Fruit fly (Drosophila melanogaster) whole organism, embryonic: ENCODE results near the gene CG10761.

ENCODE experiments used
- ATbp ChIP-seq: fragments of 200-800 bp; sonication (Bioruptor generic); optimal IDR thresholded peaks from 2 replicates; lab custom pipeline; 2017; ENCODE audit warnings: missing biosample characterization, mild to moderate bottlenecking, missing genetic modification characterization, missing genetic modification reagents
- Ada2b ChIP-seq: fragments of 200-800 bp; sonication (Bioruptor generic); IDR thresholded peaks from 2 replicates; pipeline ENCODE4 v1.3.6; 2022; ENCODE audit warnings: missing biosample characterization, missing genetic modification characterization
- Aef1 ChIP-seq: fragments of 200-800 bp; sonication (Bioruptor generic); IDR thresholded peaks from 3 replicates; pipeline ENCODE4 v1.3.6; 2022; ENCODE audit warnings: missing biosample characterization, missing genetic modification characterization
- Antp ChIP-seq: fragments of 200-800 bp; sonication (Bioruptor generic); optimal IDR thresholded peaks from 3 replicates; lab custom pipeline; 2016; ENCODE audit warnings: missing biosample characterization, missing genetic modification characterization
- Atf6 ChIP-seq: fragments of 200-800 bp; sonication (Bioruptor generic); IDR thresholded peaks from 2 replicates; pipeline ENCODE4 v1.3.6; 2022; ENCODE audit warnings: missing biosample characterization, missing genetic modification characterization
- CG10209 ChIP-seq: fragments of 200-800 bp; sonication (Bioruptor generic); optimal IDR thresholded peaks from 3 replicates; lab custom pipeline; 2017; ENCODE audit warnings: missing biosample characterization, mild to moderate bottlenecking, missing genetic modification characterization, missing genetic modification reagents
- CG10979 ChIP-seq: fragments of 200-800 bp; sonication (Bioruptor generic); optimal IDR thresholded peaks from 2 replicates; lab custom pipeline; 2018; ENCODE audit warnings: missing biosample characterization, mild to moderate bottlenecking, missing genetic modification characterization, moderate library complexity
- CG11560 ChIP-seq: fragments of 200-800 bp; sonication (Bioruptor generic); IDR thresholded peaks from 3 replicates; pipeline ENCODE4 v1.3.6; 2022; ENCODE audit warnings: missing biosample characterization, missing genetic modification characterization
- CG13287 ChIP-seq: fragments of 200-800 bp; sonication (Bioruptor generic); IDR thresholded peaks from 2 replicates; pipeline ENCODE4 v1.3.6; 2022; ENCODE audit warnings: missing biosample characterization, missing genetic modification characterization; ENCODE audit not compliant: partially characterized antibody
- CG13894 ChIP-seq: fragments of 200-800 bp; sonication (Bioruptor generic); optimal IDR thresholded peaks from 3 replicates; lab custom pipeline; 2018; ENCODE audit warnings: missing biosample characterization, mild to moderate bottlenecking, missing genetic modification characterization, moderate library complexity
- CG15011 ChIP-seq: fragments of 200-800 bp; sonication (Bioruptor generic); optimal IDR thresholded peaks from 3 replicates; lab custom pipeline; 2018; ENCODE audit warnings: missing biosample characterization, mild to moderate bottlenecking, missing genetic modification characterization
- CG1603 ChIP-seq: fragments of 200-800 bp; sonication (Bioruptor generic); optimal IDR thresholded peaks from 2 replicates; lab custom pipeline; 2019; ENCODE audit warnings: missing biosample characterization, mild to moderate bottlenecking, missing genetic modification characterization, moderate library complexity
- CG17359 ChIP-seq: fragments of 200-800 bp; sonication (Bioruptor generic); optimal IDR thresholded peaks from 3 replicates; lab custom pipeline; 2018; ENCODE audit warnings: missing biosample characterization, mild to moderate bottlenecking, missing genetic modification characterization, moderate library complexity
- CG18011 ChIP-seq: fragments of 200-800 bp; sonication (Bioruptor generic); optimal IDR thresholded peaks from 2 replicates; lab custom pipeline; 2017; ENCODE audit warnings: missing biosample characterization, missing genetic modification characterization, mild to moderate bottlenecking, moderate library complexity, missing genotype
- CG18476 ChIP-seq: fragments of 200-800 bp; sonication (Bioruptor generic); optimal IDR thresholded peaks from 2 replicates; lab custom pipeline; 2016; ENCODE audit warnings: missing biosample characterization, mild to moderate bottlenecking, missing genetic modification characterization
- CG2202 ChIP-seq: fragments of 200-800 bp; sonication (Bioruptor generic); optimal IDR thresholded peaks from 2 replicates; lab custom pipeline; 2018; ENCODE audit warnings: missing biosample characterization, mild to moderate bottlenecking, missing genetic modification characterization
- CG3163 ChIP-seq: fragments of 200-800 bp; sonication (Bioruptor generic); optimal IDR thresholded peaks from 3 replicates; lab custom pipeline; 2016; ENCODE audit warnings: missing biosample characterization, missing genetic modification characterization
- CG4360 ChIP-seq: fragments of 200-800 bp; sonication (Bioruptor generic); IDR thresholded peaks from 2 replicates; pipeline ENCODE4 v1.3.6; 2022; ENCODE audit warnings: missing biosample characterization, missing genetic modification characterization
- CG5245 ChIP-seq: fragments of 200-800 bp; sonication (Bioruptor generic); optimal IDR thresholded peaks from 3 replicates; lab custom pipeline; 2016; ENCODE audit warnings: missing biosample characterization, missing genetic modification characterization
- CG6689 ChIP-seq: fragments of 200-800 bp; sonication (Bioruptor generic); IDR thresholded peaks from 2 replicates; pipeline ENCODE4 v1.3.6; 2022; ENCODE audit warnings: missing biosample characterization, missing genetic modification characterization
- CG7839 ChIP-seq: fragments of 200-800 bp; sonication (Bioruptor generic); optimal IDR thresholded peaks from 3 replicates; lab custom pipeline; 2018; ENCODE audit warnings: missing biosample characterization, mild to moderate bottlenecking, missing genetic modification characterization, moderate library complexity
- D ChIP-seq, 2 experiments: fragments of 200-800 bp in 1 of 2; fragments of >200 bp in 1 of 2; sonication (Bioruptor generic) in 1 of 2; optimal IDR thresholded peaks; 2 replicates in 1 of 2; 3 replicates in 1 of 2; lab custom pipeline; 2017; ENCODE audit warnings: mild to moderate bottlenecking in 1 of 2, missing biosample characterization in 1 of 2, missing genetic modification characterization in 1 of 2, missing genetic modification reagents in 1 of 2
- D19A ChIP-seq: fragments of 200-800 bp; optimal IDR thresholded peaks from 3 replicates; lab custom pipeline; 2019; ENCODE audit warnings: missing biosample characterization, mild to moderate bottlenecking, missing genetic modification characterization, moderate library complexity
- Dip3 ChIP-seq: fragments of 200-800 bp; sonication (Bioruptor generic); optimal IDR thresholded peaks from 3 replicates; lab custom pipeline; 2016; ENCODE audit warnings: missing biosample characterization, missing genetic modification characterization
- Dp ChIP-seq: fragments of 200-800 bp; sonication (Bioruptor generic); optimal IDR thresholded peaks from 2 replicates; lab custom pipeline; 2018; ENCODE audit warnings: missing biosample characterization, mild to moderate bottlenecking, missing genetic modification characterization, moderate library complexity
- Drgx ChIP-seq: fragments of 200-800 bp; sonication (Bioruptor generic); IDR thresholded peaks from 2 replicates; pipeline ENCODE4 v1.3.6; 2022; ENCODE audit warnings: missing biosample characterization, missing genetic modification characterization
- ERR ChIP-seq: fragments of 200-800 bp; sonication (Bioruptor generic); optimal IDR thresholded peaks from 2 replicates; lab custom pipeline; 2016; ENCODE audit warnings: missing biosample characterization, missing genetic modification characterization
- Ets97D ChIP-seq: fragments of 200-800 bp; sonication (Bioruptor generic); optimal IDR thresholded peaks from 3 replicates; lab custom pipeline; 2016; ENCODE audit warnings: missing biosample characterization, missing genetic modification characterization
- Fer1 ChIP-seq: fragments of 200-800 bp; sonication (Bioruptor generic); optimal IDR thresholded peaks from 2 replicates; lab custom pipeline; 2017; ENCODE audit warnings: missing biosample characterization, mild to moderate bottlenecking, missing genetic modification characterization
- HLH4C ChIP-seq: fragments of 200-800 bp; sonication (Bioruptor generic); IDR thresholded peaks from 3 replicates; pipeline ENCODE4 v1.3.6; 2022; ENCODE audit warnings: missing biosample characterization, missing genetic modification characterization; ENCODE audit not compliant: partially characterized antibody
- Jarid2 ChIP-seq: fragments of 200-800 bp; sonication (Bioruptor generic); optimal IDR thresholded peaks from 3 replicates; lab custom pipeline; 2017; ENCODE audit warnings: mild to moderate bottlenecking, missing biosample characterization, missing genetic modification reagents, missing genetic modification characterization
- MESR4 ChIP-seq: fragments of 200-800 bp; sonication (Bioruptor generic); optimal IDR thresholded peaks from 2 replicates; lab custom pipeline; 2018; ENCODE audit warnings: missing biosample characterization, mild to moderate bottlenecking, missing genetic modification characterization, moderate library complexity
- NC2α ChIP-seq: fragments of 200-800 bp; sonication (Bioruptor generic); optimal IDR thresholded peaks from 2 replicates; lab custom pipeline; 2016; ENCODE audit warnings: missing biosample characterization, missing genetic modification characterization
- Ssrp ChIP-seq: fragments of 200-800 bp; sonication (Bioruptor generic); optimal IDR thresholded peaks from 2 replicates; lab custom pipeline; 2018; ENCODE audit warnings: missing biosample characterization, mild to moderate bottlenecking, missing genetic modification characterization, moderate library complexity
- Xbp1 ChIP-seq: fragments of 200-800 bp; sonication (Bioruptor generic); optimal IDR thresholded peaks from 3 replicates; lab custom pipeline; 2016; ENCODE audit warnings: missing biosample characterization, mild to moderate bottlenecking, missing genetic modification characterization
- crol ChIP-seq: fragments of 200-800 bp; sonication (Bioruptor generic); IDR thresholded peaks from 2 replicates; pipeline ENCODE4 v1.3.6; 2022; ENCODE audit warnings: missing biosample characterization, missing genetic modification characterization
- dan ChIP-seq: fragments of 200-800 bp; sonication (Bioruptor generic); IDR thresholded peaks from 2 replicates; pipeline ENCODE4 v1.3.6; 2022; ENCODE audit warnings: missing biosample characterization, missing genetic modification characterization
- dm ChIP-seq: fragments of 200-800 bp; sonication (Bioruptor generic); optimal IDR thresholded peaks from 3 replicates; lab custom pipeline; 2016; ENCODE audit warnings: missing biosample characterization, missing genetic modification characterization
- emc ChIP-seq: fragments of 200-800 bp; sonication (Bioruptor generic); optimal IDR thresholded peaks from 2 replicates; lab custom pipeline; 2016; ENCODE audit warnings: missing biosample characterization, missing genetic modification characterization
- fd64A ChIP-seq: fragments of 200-800 bp; sonication (Bioruptor generic); optimal IDR thresholded peaks from 3 replicates; lab custom pipeline; 2018; ENCODE audit warnings: missing biosample characterization, mild to moderate bottlenecking, missing genetic modification characterization
- gsb-n ChIP-seq: fragments of 200-800 bp; sonication (Bioruptor generic); optimal IDR thresholded peaks from 3 replicates; lab custom pipeline; 2018; ENCODE audit warnings: missing biosample characterization, mild to moderate bottlenecking, missing genetic modification characterization
- hth ChIP-seq: fragments of >200 bp; optimal IDR thresholded peaks from 2 replicates; lab custom pipeline; 2017; ENCODE audit warnings: inconsistent platforms
- kay ChIP-seq: fragments of 200-800 bp; sonication (Bioruptor generic); optimal IDR thresholded peaks from 2 replicates; lab custom pipeline; 2016; ENCODE audit warnings: missing biosample characterization, missing genetic modification characterization
- onecut ChIP-seq: fragments of 200-800 bp; sonication (Bioruptor generic); IDR thresholded peaks from 2 replicates; pipeline ENCODE4 v1.3.6; 2022; ENCODE audit warnings: missing biosample characterization, missing genetic modification characterization
- peb ChIP-seq: fragments of 200-800 bp; sonication (Bioruptor generic); IDR thresholded peaks from 2 replicates; pipeline ENCODE4 v1.3.6; 2022; ENCODE audit warnings: missing biosample characterization, missing genetic modification characterization
- shn ChIP-seq: fragments of 200-800 bp; sonication (Bioruptor generic); optimal IDR thresholded peaks from 3 replicates; lab custom pipeline; 2016; ENCODE audit warnings: missing biosample characterization, missing genetic modification characterization
- sima ChIP-seq: fragments of 200-800 bp; sonication (Bioruptor generic); optimal IDR thresholded peaks from 2 replicates; lab custom pipeline; 2016; ENCODE audit warnings: missing biosample characterization, missing genetic modification characterization
- sqz ChIP-seq: fragments of 200-800 bp; sonication (Bioruptor generic); optimal IDR thresholded peaks from 3 replicates; lab custom pipeline; 2018; ENCODE audit warnings: missing biosample characterization, mild to moderate bottlenecking, missing genetic modification characterization
- sug ChIP-seq: fragments of 200-800 bp; optimal IDR thresholded peaks from 2 replicates; lab custom pipeline; 2019; ENCODE audit warnings: missing biosample characterization, mild to moderate bottlenecking, missing genetic modification characterization, moderate library complexity
- wek ChIP-seq: fragments of 200-800 bp; sonication (Bioruptor generic); optimal IDR thresholded peaks from 3 replicates; lab custom pipeline; 2018; ENCODE audit warnings: missing biosample characterization, mild to moderate bottlenecking, missing genetic modification characterization, moderate library complexity

Gene CG10761

DNA sequence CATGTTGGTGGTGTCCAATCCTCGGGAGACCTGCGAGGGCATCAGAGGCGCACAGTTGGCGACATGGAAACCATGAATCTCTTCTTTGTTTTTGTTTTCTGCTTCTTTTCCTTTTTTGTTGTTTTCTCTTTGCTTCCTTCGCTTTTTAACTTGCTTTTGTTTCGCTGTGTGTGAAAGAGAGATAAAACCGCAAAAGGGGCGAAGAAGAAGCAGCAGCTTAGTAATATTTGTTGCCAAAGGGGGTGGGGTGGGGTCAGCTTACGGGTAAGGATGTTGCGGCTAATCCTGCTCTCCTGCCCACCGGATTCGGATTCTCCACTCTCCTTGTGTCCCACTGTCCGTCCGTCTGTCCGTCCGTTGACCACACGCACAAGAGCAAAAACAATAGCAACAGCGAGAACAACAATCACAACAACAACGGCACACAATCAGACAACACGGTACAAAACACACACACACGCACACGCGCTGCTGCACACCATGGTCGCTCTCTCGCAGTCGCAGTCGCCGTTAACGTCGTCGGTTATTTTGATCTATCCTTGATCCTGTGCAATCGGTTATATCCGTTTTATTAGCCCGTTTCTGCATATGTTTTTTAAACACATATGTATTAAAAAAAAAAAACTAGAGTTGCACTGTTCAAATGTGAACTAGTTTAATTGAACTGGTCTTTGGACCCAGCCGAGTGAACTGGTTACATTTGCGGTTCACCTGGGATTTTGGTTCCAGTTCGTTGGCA lies 13.9 kb upstream of the CG10761 start (continued):
- no peak for TF ChIP-seq ATbp (GFP tag; lab: Kevin White, UChicago)
- TF ChIP-seq CG3163 (GFP tag; lab: Kevin White, UChicago): no peak
- no peak for TF ChIP-seq gsb-n
- TF ChIP-seq crol: peak; percentile 29; the same call in 1 of the 2 replicates
- no peak for TF ChIP-seq CG18011 (GFP tag; lab: Kevin White, UChicago)
- TF ChIP-seq MESR4 (GFP tag; lab: Kevin White, UChicago): peak; percentile 79
- no peak for TF ChIP-seq dan (GFP tag; lab: Robert Waterston, UW)
- no peak for TF ChIP-seq wek
- no peak for TF ChIP-seq CG18476 (GFP tag; lab: Kevin White, UChicago)
- no peak for TF ChIP-seq Dip3
- TF ChIP-seq Fer1: no peak
- TF ChIP-seq sima (GFP tag; lab: Kevin White, UChicago): no peak
- TF ChIP-seq CG11560 (tag; lab: Robert Waterston, UW): no peak
- no peak for TF ChIP-seq CG10209 (GFP tag; lab: Kevin White, UChicago)
- no peak for TF ChIP-seq Xbp1 (GFP tag; lab: Kevin White, UChicago)
- TF ChIP-seq CG5245 (GFP tag; lab: Kevin White, UChicago): no peak
- peak; percentile 41; the same call in 2 of the 3 replicates for TF ChIP-seq Aef1 (GFP tag; lab: Robert Waterston, UW)
- no peak for TF ChIP-seq Jarid2
- TF ChIP-seq sug (tag; lab: Kevin White, UChicago): no peak
- TF ChIP-seq D19A (tag; lab: Kevin White, UChicago): no peak
- TF ChIP-seq ERR (GFP tag; lab: Kevin White, UChicago): no peak
- no peak for TF ChIP-seq CG17359 (tag; lab: Kevin White, UChicago)
- TF ChIP-seq sqz (GFP tag; lab: Kevin White, UChicago): no peak
- no peak for TF ChIP-seq NC2α (GFP tag; lab: Kevin White, UChicago)
- TF ChIP-seq Dp: no peak
- TF ChIP-seq CG15011 (GFP tag; lab: Kevin White, UChicago): no peak
- no peak for TF ChIP-seq Antp (GFP tag; lab: Kevin White, UChicago)
- TF ChIP-seq CG1603: no peak
- TF ChIP-seq dm: peak; percentile 11
- TF ChIP-seq CG4360 (GFP tag; lab: Robert Waterston, UW): peak; percentile 86
- no peak for TF ChIP-seq onecut (GFP tag; lab: Robert Waterston, UW)
- TF ChIP-seq CG7839 (tag; lab: Kevin White, UChicago): no peak
- TF ChIP-seq Ets97D: no peak
- TF ChIP-seq CG10979 (tag; lab: Kevin White, UChicago): no peak
- TF ChIP-seq Ada2b (GFP tag; lab: Robert Waterston, UW): no peak
- no peak for TF ChIP-seq hth
- TF ChIP-seq shn (GFP tag; lab: Kevin White, UChicago): no peak
- no peak for TF ChIP-seq CG13894 (tag; lab: Kevin White, UChicago)
- no peak for TF ChIP-seq CG6689 (GFP tag; lab: Robert Waterston, UW)
- TF ChIP-seq HLH4C (GFP tag; lab: Robert Waterston, UW): no peak; the same call in 2 of the 3 replicates
- TF ChIP-seq fd64A (GFP tag; lab: Kevin White, UChicago): no peak
- no peak for TF ChIP-seq peb
- TF ChIP-seq Ssrp (tag; lab: Kevin White, UChicago): no peak
- no peak for TF ChIP-seq emc (GFP tag; lab: Kevin White, UChicago)
- no peak for TF ChIP-seq Atf6 (GFP tag; lab: Robert Waterston, UW)
- TF ChIP-seq CG13287 (GFP tag; lab: Robert Waterston, UW): 0 out of 2 replicates have a peak, but pooled peaks have one; percentile 20
- no peak for TF ChIP-seq CG2202
- TF ChIP-seq kay: no peak
- no peak for TF ChIP-seq Drgx (GFP tag; lab: Robert Waterston, UW)
- no peak for TF ChIP-seq D (optimal IDR thresholded peaks at IDR 0.05; lab: Kevin White, UChicago)
- no peak for TF ChIP-seq D (GFP tag; optimal IDR thresholded peaks at IDR 0.05; lab: Kevin White, UChicago)
